Worm (Caenorhabditis elegans) whole organism, mixed stage, embryonic: ENCODE results near the gene C50B8.4.

Experiments used
- flh-1 ChIP-seq: fragments of 200-800 bp; sonication (Bioruptor generic); optimal IDR thresholded peaks from 2 replicates; lab custom pipeline; 2018; ENCODE audit warnings: mild to moderate bottlenecking, missing genetic modification characterization, moderate library complexity, missing compliant biosample characterization
- nhr-28 ChIP-seq: fragments of 150-350 bp; optimal IDR thresholded peaks from 2 replicates; lab custom pipeline; 2014; ENCODE audit warnings: missing biosample characterization, missing genetic modification characterization
- pha-4 ChIP-seq: fragments of 150-350 bp; optimal IDR thresholded peaks from 2 replicates; lab custom pipeline; 2018; ENCODE audit warnings: missing biosample characterization, missing genetic modification reagents, missing genetic modification characterization
- unc-39 ChIP-seq: fragments of 150-350 bp; optimal IDR thresholded peaks from 2 replicates; lab custom pipeline; 2014; ENCODE audit warnings: missing biosample characterization, missing genetic modification characterization

DNA sequence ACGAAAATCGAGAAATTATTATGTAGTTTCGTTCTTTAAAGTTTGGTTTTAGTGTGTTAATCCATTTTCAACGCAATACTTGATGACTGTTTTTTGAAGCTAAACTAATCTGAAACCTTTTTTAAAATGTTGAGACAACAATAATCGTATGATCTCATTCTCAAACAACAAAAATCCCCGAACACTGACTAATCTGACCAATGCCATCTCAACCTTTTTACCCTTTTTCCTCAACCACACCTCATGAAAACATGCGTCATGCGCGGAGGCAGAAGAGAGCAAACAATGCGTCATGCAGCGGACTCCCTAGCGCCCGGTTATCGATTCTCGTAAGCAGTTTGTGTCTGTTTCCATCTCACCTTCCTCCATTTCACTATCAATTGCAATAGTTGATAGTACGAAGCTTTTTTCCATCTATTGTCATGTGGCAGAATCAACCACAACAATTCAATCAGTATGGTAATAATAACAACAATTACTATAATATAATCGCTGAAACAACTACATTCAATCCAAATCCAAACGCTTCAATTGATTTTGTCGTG lies at the start of gene C50B8.4:
- TF ChIP-seq unc-39 (no peak), pha-4 (no peak), flh-1 (GFP tag; lab: Kevin White, UChicago) (no peak), nhr-28 (tag; lab: Kevin White, UChicago) (no peak)
